Fruit fly (Drosophila melanogaster): Measurements from ENCODE around the gene CG3198.
A peak's percentile ranks its signal among the peaks of the same experiment; 100 is the strongest.

Gene CG3198

DNA sequence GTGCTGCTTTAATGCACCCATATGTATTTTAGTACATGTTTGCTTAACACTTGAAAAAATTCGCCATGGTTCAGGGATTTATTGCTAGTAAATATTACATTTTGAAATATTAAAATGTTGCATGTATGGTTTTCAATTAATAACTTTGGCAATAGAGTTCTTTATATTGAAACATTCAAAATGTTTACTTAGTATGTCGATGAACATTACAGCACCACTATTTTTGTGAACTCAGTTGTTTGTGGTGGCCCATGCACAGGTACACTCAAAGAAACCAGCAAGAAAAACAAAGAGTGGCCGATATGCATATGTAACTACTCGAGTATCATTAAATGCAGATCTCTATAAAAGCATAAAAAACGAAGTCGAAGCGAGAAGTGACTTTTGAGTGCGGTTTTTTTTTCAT is 28.3 kb upstream of the CG3198 start:
- peak; percentile 65 for TF ChIP-seq acj6 (GFP tag; optimal IDR thresholded peaks at IDR 0.05)
- peak; percentile 72 for TF ChIP-seq dsx (GFP tag; optimal IDR thresholded peaks at IDR 0.05; ENCODE audit: poor library complexity, severe bottlenecking)
- TF ChIP-seq CG6276 (GFP tag; optimal IDR thresholded peaks at IDR 0.05), result peak; percentile 80
- TF ChIP-seq topi (GFP tag; optimal IDR thresholded peaks at IDR 0.05), result peak; percentile 15
- peak; percentile 67 for TF ChIP-seq CG10631 (GFP tag; optimal IDR thresholded peaks at IDR 0.05)
- TF ChIP-seq CG10669 (GFP tag; optimal IDR thresholded peaks at IDR 0.05), result peak; percentile 77
- TF ChIP-seq CG34406 (GFP tag; optimal IDR thresholded peaks at IDR 0.05), result peak; percentile 25
- peak; percentile 83 for TF ChIP-seq Gug (GFP tag; IDR thresholded peaks at IDR 0.05)
- TF ChIP-seq spab (GFP tag; optimal IDR thresholded peaks at IDR 0.05), result peak; percentile 62
- no peak for TF ChIP-seq Ets21C (GFP tag; optimal IDR thresholded peaks at IDR 0.05)
- TF ChIP-seq esn (GFP tag; optimal IDR thresholded peaks at IDR 0.05), result no peak
- peak; percentile 46; the same call in 1 of the 2 replicates for TF ChIP-seq CG11294 (GFP tag; IDR thresholded peaks at IDR 0.05)
- peak; percentile 58 for TF ChIP-seq CG9139 (GFP tag; optimal IDR thresholded peaks at IDR 0.05)
- TF ChIP-seq fd85E (GFP tag; optimal IDR thresholded peaks at IDR 0.05), result no peak
- TF ChIP-seq OdsH (GFP tag; optimal IDR thresholded peaks at IDR 0.05), result peak; percentile 75
- TF ChIP-seq CG8119 (GFP tag; IDR thresholded peaks at IDR 0.05), result peak; percentile 93
- peak; percentile 58 for TF ChIP-seq Eip75B (GFP tag; optimal IDR thresholded peaks at IDR 0.05)
- peak; percentile 94 for TF ChIP-seq Eip78C (GFP tag)
- TF ChIP-seq eg (GFP tag; IDR thresholded peaks at IDR 0.05), result peak; percentile 87
- TF ChIP-seq Sox15 (GFP tag; optimal IDR thresholded peaks at IDR 0.05), result no peak
- peak; percentile 2 for TF ChIP-seq CG31627 (GFP tag; optimal IDR thresholded peaks at IDR 0.05)
- peak; percentile 64 for TF ChIP-seq Ets96B (tag; optimal IDR thresholded peaks at IDR 0.05)
- TF ChIP-seq Lpt (GFP tag; optimal IDR thresholded peaks at IDR 0.05), result peak; percentile 72
- no peak for TF ChIP-seq Eip93F (GFP tag; optimal IDR thresholded peaks at IDR 0.05)
- TF ChIP-seq CG3032 (tag; optimal IDR thresholded peaks at IDR 0.05), result peak; percentile 75
- peak; percentile 26 for TF ChIP-seq lz (GFP tag; optimal IDR thresholded peaks at IDR 0.05)
- peak; percentile 49 for TF ChIP-seq Sox14 (GFP tag; optimal IDR thresholded peaks at IDR 0.05)
- peak; percentile 51 for TF ChIP-seq CG8632 (GFP tag; optimal IDR thresholded peaks at IDR 0.05)
- no peak for TF ChIP-seq vri (GFP tag; optimal IDR thresholded peaks at IDR 0.05)
- TF ChIP-seq CG16779 (tag; optimal IDR thresholded peaks at IDR 0.05), result peak; percentile 58
- peak; percentile 73 for TF ChIP-seq achi (GFP tag; optimal IDR thresholded peaks at IDR 0.05)
- TF ChIP-seq Met (GFP tag; optimal IDR thresholded peaks at IDR 0.05), result peak; percentile 10
- no peak for TF ChIP-seq cyc (GFP tag; optimal IDR thresholded peaks at IDR 0.05)
- peak; percentile 70 for TF ChIP-seq fd59A (GFP tag; optimal IDR thresholded peaks at IDR 0.05)
- peak; percentile 58 for TF ChIP-seq fkh (GFP tag; optimal IDR thresholded peaks at IDR 0.05)
- TF ChIP-seq CG8319 (GFP tag; optimal IDR thresholded peaks at IDR 0.05), result no peak
- TF ChIP-seq CG6792 (GFP tag; optimal IDR thresholded peaks at IDR 0.05), result peak; percentile 28
- peak; percentile 67 for TF ChIP-seq CG1621 (tag; optimal IDR thresholded peaks at IDR 0.05)
- TF ChIP-seq pdm3 (GFP tag; optimal IDR thresholded peaks at IDR 0.05), result peak; percentile 82
- peak; percentile 75 for TF ChIP-seq CG4318 (GFP tag; optimal IDR thresholded peaks at IDR 0.05)
- peak; percentile 85 for TF ChIP-seq CG6163 (GFP tag; IDR thresholded peaks at IDR 0.05)
- peak; percentile 76 for TF ChIP-seq CG6808 (GFP tag; optimal IDR thresholded peaks at IDR 0.05)
- peak; percentile 46 for TF ChIP-seq CG7368 (GFP tag; optimal IDR thresholded peaks at IDR 0.05)
- no peak for TF ChIP-seq Blimp-1 (GFP tag; optimal IDR thresholded peaks at IDR 0.05)
- no peak for TF ChIP-seq Sox102F (GFP tag; optimal IDR thresholded peaks at IDR 0.05)
- peak; percentile 59 for TF ChIP-seq CG3919 (GFP tag; optimal IDR thresholded peaks at IDR 0.05)
- TF ChIP-seq Hr4 (GFP tag; optimal IDR thresholded peaks at IDR 0.05), result peak; percentile 87
- peak; percentile 69 for TF ChIP-seq net (GFP tag; optimal IDR thresholded peaks at IDR 0.05)
- TF ChIP-seq CG15336 (GFP tag; IDR thresholded peaks at IDR 0.05), result peak; percentile 91
- peak; percentile 15 for TF ChIP-seq Hr39 (GFP tag; optimal IDR thresholded peaks at IDR 0.05)
- peak; percentile 66 for TF ChIP-seq dac (GFP tag; optimal IDR thresholded peaks at IDR 0.05)
- peak; percentile 50 to 75 for TF ChIP-seq salr (GFP tag; optimal IDR thresholded peaks at IDR 0.05)

Measured in whole organism, prepupa.